Worm (Caenorhabditis elegans): ENCODE results near the gene chc-1.

The chc-1 gene

ce11 chrIII:10188912-10189311, 14.7 kb upstream of the chc-1 start, which contains the start of gene epac-1:
TSS of gene epac-1 (plus strand) at chrIII:10189212.
- no peak for TF ChIP-seq aly-2 (tag; optimal IDR thresholded peaks at IDR 0.05)
- TF ChIP-seq nhr-43 (tag; optimal IDR thresholded peaks at IDR 0.05; ENCODE audit: poor library complexity, severe bottlenecking) = no peak
- no peak for TF ChIP-seq ceh-16 (tag; optimal IDR thresholded peaks at IDR 0.05)
- TF ChIP-seq elt-2 (tag; optimal IDR thresholded peaks at IDR 0.05) = no peak
- no peak for TF ChIP-seq daf-12 (tag; optimal IDR thresholded peaks at IDR 0.05)
- no peak for TF ChIP-seq R02D3.7 (tag; optimal IDR thresholded peaks at IDR 0.05)
- TF ChIP-seq egl-27 (tag; optimal IDR thresholded peaks at IDR 0.05) = no peak
- no peak for TF ChIP-seq nhr-76 (tag; optimal IDR thresholded peaks at IDR 0.05)
- no peak for TF ChIP-seq jun-1 (tag; optimal IDR thresholded peaks at IDR 0.05)
- no peak for TF ChIP-seq egl-5 (tag; optimal IDR thresholded peaks at IDR 0.05)
- TF ChIP-seq nfya-1 (tag; optimal IDR thresholded peaks at IDR 0.05; ENCODE audit: insufficient read depth) = no peak
- no peak for TF ChIP-seq ama-1 (optimal IDR thresholded peaks at IDR 0.05)
- no peak for TF ChIP-seq fkh-10 (GFP tag; optimal IDR thresholded peaks at IDR 0.05)
- TF ChIP-seq ceh-28 (tag; optimal IDR thresholded peaks at IDR 0.05) = no peak
- TF ChIP-seq nhr-237 (tag; optimal IDR thresholded peaks at IDR 0.05) = no peak

ce11 chrIII:10194569-10194968, 9.1 kb upstream of the chc-1 start:
- TF ChIP-seq nfya-1 (tag; optimal IDR thresholded peaks at IDR 0.05; ENCODE audit: insufficient read depth) (peak; percentile 82), lin-39 (tag; optimal IDR thresholded peaks at IDR 0.05) (no peak), fkh-2 (tag; optimal IDR thresholded peaks at IDR 0.05) (no peak)

- no peak for TF ChIP-seq nhr-237 (tag; optimal IDR thresholded peaks at IDR 0.05)
- no peak for TF ChIP-seq elt-2 (tag; optimal IDR thresholded peaks at IDR 0.05)
- TF ChIP-seq pqm-1 (tag; optimal IDR thresholded peaks at IDR 0.05) = no peak
- TF ChIP-seq mml-1 (tag; optimal IDR thresholded peaks at IDR 0.05) = no peak
- no peak for TF ChIP-seq jun-1 (tag; optimal IDR thresholded peaks at IDR 0.05)
- no peak for TF ChIP-seq ceh-9 (tag; optimal IDR thresholded peaks at IDR 0.05)
- TF ChIP-seq R02D3.7 (tag; optimal IDR thresholded peaks at IDR 0.05) = no peak
- TF ChIP-seq nhr-25 (tag; optimal IDR thresholded peaks at IDR 0.05) = no peak
- TF ChIP-seq fkh-10 (GFP tag; optimal IDR thresholded peaks at IDR 0.05) = no peak
- no peak for TF ChIP-seq sea-2 (GFP tag; optimal IDR thresholded peaks at IDR 0.05)
- no peak for TF ChIP-seq nhr-11 (tag; optimal IDR thresholded peaks at IDR 0.05)
- TF ChIP-seq ceh-28 (tag; optimal IDR thresholded peaks at IDR 0.05) = no peak
- no peak for TF ChIP-seq fos-1 (tag; optimal IDR thresholded peaks at IDR 0.05)
- no peak for TF ChIP-seq eor-1 (tag; optimal IDR thresholded peaks at IDR 0.05)
- no peak for TF ChIP-seq fkh-2 (tag; optimal IDR thresholded peaks at IDR 0.05)
- no peak for TF ChIP-seq nhr-77 (tag; optimal IDR thresholded peaks at IDR 0.05)
- no peak for TF ChIP-seq lsy-12 (tag; optimal IDR thresholded peaks at IDR 0.05)
- no peak for TF ChIP-seq tbx-2 (tag; optimal IDR thresholded peaks at IDR 0.05)
Observed at ce11 chrIII:10195911-10196310, 7.7 kb upstream of the chc-1 start.

ce11 chrIII:10196796-10197195, 6.8 kb upstream of the chc-1 start:
- TF ChIP-seq unc-39 (tag; optimal IDR thresholded peaks at IDR 0.05) = no peak
- TF ChIP-seq nhr-43 (tag; optimal IDR thresholded peaks at IDR 0.05; ENCODE audit: poor library complexity, severe bottlenecking) = no peak
- no peak for TF ChIP-seq nfya-1 (tag; optimal IDR thresholded peaks at IDR 0.05; ENCODE audit: insufficient read depth)
- TF ChIP-seq skn-1 (tag; optimal IDR thresholded peaks at IDR 0.05) = no peak
- no peak for TF ChIP-seq zag-1 (tag; optimal IDR thresholded peaks at IDR 0.05)
- no peak for TF ChIP-seq ztf-11 (tag; optimal IDR thresholded peaks at IDR 0.05)
- no peak for TF ChIP-seq nhr-67 (tag; optimal IDR thresholded peaks at IDR 0.05)
- TF ChIP-seq elt-1 (tag; optimal IDR thresholded peaks at IDR 0.05) = no peak
- TF ChIP-seq pha-4 (tag; optimal IDR thresholded peaks at IDR 0.05) = peak; percentile 76
- TF ChIP-seq ama-1 (optimal IDR thresholded peaks at IDR 0.05) = no peak
- TF ChIP-seq ceh-9 (tag; optimal IDR thresholded peaks at IDR 0.05) = no peak
- no peak for TF ChIP-seq egl-5 (tag; optimal IDR thresholded peaks at IDR 0.05)
- TF ChIP-seq snpc-4 (tag; optimal IDR thresholded peaks at IDR 0.05) = no peak
- no peak for TF ChIP-seq mdl-1 (tag; optimal IDR thresholded peaks at IDR 0.05)
- no peak for TF ChIP-seq nhr-237 (tag; optimal IDR thresholded peaks at IDR 0.05)
- no peak for TF ChIP-seq nhr-76 (tag; optimal IDR thresholded peaks at IDR 0.05)
- TF ChIP-seq mml-1 (tag; optimal IDR thresholded peaks at IDR 0.05) = no peak
- TF ChIP-seq fos-1 (tag; optimal IDR thresholded peaks at IDR 0.05) = no peak
- TF ChIP-seq elt-2 (tag; optimal IDR thresholded peaks at IDR 0.05) = peak; percentile 56
- TF ChIP-seq jun-1 (tag; optimal IDR thresholded peaks at IDR 0.05) = no peak
- peak; percentile 71 for TF ChIP-seq pqm-1 (tag; optimal IDR thresholded peaks at IDR 0.05)
- no peak for TF ChIP-seq nhr-28 (tag; optimal IDR thresholded peaks at IDR 0.05)
- TF ChIP-seq nhr-12 (tag; optimal IDR thresholded peaks at IDR 0.05) = no peak
- no peak for TF ChIP-seq sea-2 (GFP tag; optimal IDR thresholded peaks at IDR 0.05)
- no peak for TF ChIP-seq nhr-77 (tag; optimal IDR thresholded peaks at IDR 0.05)
- TF ChIP-seq tbx-2 (tag; optimal IDR thresholded peaks at IDR 0.05) = no peak

All from whole organism, L3 larva.